Fruit fly (Drosophila melanogaster): Measurements from ENCODE around the gene CG33223.
A peak's percentile ranks its signal among the peaks of the same experiment; 100 is the strongest.

The CG33223 gene

dm6 chrX:8505023-8505604 lies 21.4 kb upstream of the CG33223 start:
- TF ChIP-seq nerfin-2 (GFP tag; IDR thresholded peaks at IDR 0.05; ENCODE audit: partially characterized antibody) (peak; percentile 54; the same call in 1 of the 2 replicates), HLH4C (GFP tag; IDR thresholded peaks at IDR 0.05; ENCODE audit: partially characterized antibody) (peak; percentile 63), vvl (GFP tag; IDR thresholded peaks at IDR 0.05) (peak; percentile 65; the same call in 1 of the 2 replicates), cwo (GFP tag; optimal IDR thresholded peaks at IDR 0.05) (peak; percentile 65), Blimp-1 (GFP tag; optimal IDR thresholded peaks at IDR 0.05) (peak; percentile 81), CTCF (GFP tag; optimal IDR thresholded peaks at IDR 0.05) (no peak), CG17568 (GFP tag; optimal IDR thresholded peaks at IDR 0.05) (no peak), CG8089 (GFP tag; optimal IDR thresholded peaks at IDR 0.05) (no peak), CG17186 (GFP tag; optimal IDR thresholded peaks at IDR 0.05) (no peak), CG14860 (GFP tag; IDR thresholded peaks at IDR 0.05; ENCODE audit: partially characterized antibody) (0 out of 3 replicates have a peak, but pooled peaks have one; percentile 21), oc (tag; optimal IDR thresholded peaks at IDR 0.05) (peak; percentile 67)

dm6 chrX:8502053-8502452 lies 18.4 kb upstream of the CG33223 start:
- no peak for TF ChIP-seq CG9437 (GFP tag; optimal IDR thresholded peaks at IDR 0.05)
- peak; percentile 71 for TF ChIP-seq Deaf1 (tag; optimal IDR thresholded peaks at IDR 0.05)
- TF ChIP-seq Vsx1 (GFP tag; optimal IDR thresholded peaks at IDR 0.05): peak; percentile 21
- no peak for TF ChIP-seq CG1603 (tag; optimal IDR thresholded peaks at IDR 0.05)
- no peak for TF ChIP-seq cas (GFP tag; IDR thresholded peaks at IDR 0.05)
- peak; percentile 17 for TF ChIP-seq exex (tag; optimal IDR thresholded peaks at IDR 0.05)
- no peak for TF ChIP-seq CG14860 (GFP tag; IDR thresholded peaks at IDR 0.05; ENCODE audit: partially characterized antibody)
- no peak for TF ChIP-seq Hand (GFP tag; optimal IDR thresholded peaks at IDR 0.05)
- TF ChIP-seq CG5953 (GFP tag; IDR thresholded peaks at IDR 0.05): no peak
- TF ChIP-seq Adf1 (GFP tag; IDR thresholded peaks at IDR 0.05): peak; percentile 97
- no peak for TF ChIP-seq hb (GFP tag; IDR thresholded peaks at IDR 0.05; ENCODE audit: partially characterized antibody)
- no peak for TF ChIP-seq CG8281 (tag; optimal IDR thresholded peaks at IDR 0.05)
- no peak for TF ChIP-seq CG2120 (GFP tag; optimal IDR thresholded peaks at IDR 0.05)
- TF ChIP-seq Doc3 (GFP tag; IDR thresholded peaks at IDR 0.05; ENCODE audit: partially characterized antibody): no peak
- TF ChIP-seq sc (optimal IDR thresholded peaks at IDR 0.05): no peak
- TF ChIP-seq sc (GFP tag; optimal IDR thresholded peaks at IDR 0.05): no peak
- peak; percentile 62; the same call in 1 of the 4 replicates for TF ChIP-seq chinmo (GFP tag; IDR thresholded peaks at IDR 0.05; ENCODE audit: partially characterized antibody)
- no peak for TF ChIP-seq hkb (optimal IDR thresholded peaks at IDR 0.05)
- TF ChIP-seq hkb (GFP tag; IDR thresholded peaks at IDR 0.05): no peak
- no peak for TF ChIP-seq CG9876 (GFP tag; optimal IDR thresholded peaks at IDR 0.05)
- peak; percentile 14 for TF ChIP-seq sug (tag; optimal IDR thresholded peaks at IDR 0.05)
- TF ChIP-seq CG32532 (GFP tag; IDR thresholded peaks at IDR 0.05): no peak
- TF ChIP-seq Dip3 (GFP tag; optimal IDR thresholded peaks at IDR 0.05): no peak
- TF ChIP-seq CG17829 (tag; optimal IDR thresholded peaks at IDR 0.05): no peak
- no peak for TF ChIP-seq CG14050 (GFP tag; IDR thresholded peaks at IDR 0.05)
- no peak for TF ChIP-seq CG8089 (GFP tag; optimal IDR thresholded peaks at IDR 0.05)
- TF ChIP-seq vfl (GFP tag; optimal IDR thresholded peaks at IDR 0.05): no peak
- no peak for TF ChIP-seq Lhr (GFP tag; optimal IDR thresholded peaks at IDR 0.05)
- TF ChIP-seq CG13296 (GFP tag; optimal IDR thresholded peaks at IDR 0.05): no peak
- no peak for TF ChIP-seq ftz-f1 (GFP tag; optimal IDR thresholded peaks at IDR 0.05)
- no peak for TF ChIP-seq BtbVII (GFP tag; optimal IDR thresholded peaks at IDR 0.05)
- TF ChIP-seq CG12155 (GFP tag; optimal IDR thresholded peaks at IDR 0.05): no peak
- peak; percentile 4 for TF ChIP-seq Med (GFP tag)
- no peak for TF ChIP-seq mirr (GFP tag; optimal IDR thresholded peaks at IDR 0.05)
- TF ChIP-seq nom (GFP tag; optimal IDR thresholded peaks at IDR 0.05): no peak
